Worm (Caenorhabditis elegans) whole organism, dauer: Measurements from ENCODE around the gene alh-10.

Source experiments
- unc-62 ChIP-seq: sonication (generic microtip); optimal IDR thresholded peaks from 2 replicates; lab custom pipeline; 2017; ENCODE audit warnings: missing biosample characterization, missing genetic modification reagents, missing genetic modification characterization

alh-10 gene

DNA sequence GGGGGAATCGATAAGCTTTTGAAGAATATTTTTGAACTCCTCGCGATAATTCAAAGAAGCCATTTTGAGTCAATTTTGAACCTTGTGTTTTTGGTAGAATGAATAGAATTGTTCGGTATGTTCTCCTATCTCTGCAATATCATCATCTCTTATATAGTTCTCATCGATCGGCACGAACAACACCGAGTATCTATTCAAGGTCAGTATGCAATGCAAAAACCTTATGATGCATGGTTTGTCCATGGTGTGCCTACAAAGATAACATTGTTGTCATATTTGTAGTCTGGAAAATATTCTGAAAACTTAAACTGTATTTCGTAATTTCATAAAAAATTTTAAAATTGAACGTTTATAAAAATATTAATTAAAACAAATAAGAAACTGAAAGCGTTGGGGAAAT lies at the start of gene alh-10:
TSS of gene alh-10 (minus strand) at position 127 of the 400 bp plus-strand sequence.
- TF ChIP-seq unc-62 (GFP tag; lab: Kevin White, UChicago), result no peak

DNA sequence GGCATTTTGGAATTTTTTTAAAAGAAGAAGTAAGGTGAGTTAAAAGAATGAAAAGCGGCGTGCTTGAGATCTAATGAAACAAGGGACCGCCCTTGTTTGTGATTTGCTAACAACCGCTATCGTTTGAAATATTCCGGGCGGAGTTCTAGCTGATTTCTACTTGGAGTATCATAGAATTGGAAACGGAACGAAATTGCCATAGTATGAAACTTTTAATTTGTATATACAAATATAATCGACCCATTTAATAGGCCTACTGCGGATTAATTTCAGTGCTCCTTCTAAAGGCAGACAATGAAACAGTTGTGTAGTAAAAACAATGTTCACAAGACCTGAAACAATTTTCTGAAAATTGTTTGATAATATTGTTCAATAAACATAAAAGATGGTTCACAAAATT lies 48.4 kb upstream of the alh-10 start, which contains the start of gene C55B6.7:
TSS of gene C55B6.7 (minus strand) at position 101 of the 400 bp plus-strand sequence.
- TF ChIP-seq unc-62 (GFP tag; lab: Kevin White, UChicago), result no peak

DNA sequence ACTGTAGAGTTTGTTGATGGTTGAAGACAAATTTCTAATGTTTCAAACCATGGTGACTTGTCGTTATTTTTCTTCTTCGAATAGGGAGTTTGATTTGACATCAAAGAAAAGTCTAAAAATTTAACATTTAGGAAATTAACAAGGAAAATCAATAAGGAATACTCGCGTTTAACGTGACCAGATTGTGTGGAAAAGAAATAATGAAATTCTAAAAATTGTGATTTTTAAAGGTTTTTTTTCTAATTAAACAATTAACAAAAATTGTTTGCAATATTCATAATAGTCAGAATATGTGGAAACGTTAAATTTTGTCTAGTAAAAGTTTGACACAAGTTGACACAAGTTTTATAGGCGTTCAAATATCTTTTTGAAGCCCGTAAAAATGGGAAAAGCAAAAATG lies 44.2 kb upstream of the alh-10 start, which contains the start of gene C55B6.4:
TSS of gene C55B6.4 (minus strand) at position 101 of the 400 bp plus-strand sequence.
- no peak for TF ChIP-seq unc-62 (GFP tag; lab: Kevin White, UChicago)

DNA sequence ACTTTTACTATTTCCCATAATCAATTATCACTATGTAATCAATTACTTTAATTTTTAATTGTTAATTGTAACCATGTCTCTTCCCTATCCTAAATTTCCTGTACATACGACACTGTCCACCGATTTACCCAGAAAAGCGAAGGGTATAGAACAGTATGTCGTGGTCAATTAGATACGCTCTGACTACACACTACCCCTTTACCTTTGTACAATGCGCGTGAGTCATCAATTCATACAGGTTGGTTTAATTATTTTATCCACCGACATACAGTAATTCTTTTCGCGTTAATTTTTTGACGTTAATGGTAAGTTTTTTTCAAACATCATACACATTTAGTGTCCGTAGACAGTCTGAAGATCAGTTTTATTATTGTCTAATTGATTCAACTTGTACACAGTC lies 38.2 kb upstream of the alh-10 start:
- no peak for TF ChIP-seq unc-62 (GFP tag; lab: Kevin White, UChicago)

DNA sequence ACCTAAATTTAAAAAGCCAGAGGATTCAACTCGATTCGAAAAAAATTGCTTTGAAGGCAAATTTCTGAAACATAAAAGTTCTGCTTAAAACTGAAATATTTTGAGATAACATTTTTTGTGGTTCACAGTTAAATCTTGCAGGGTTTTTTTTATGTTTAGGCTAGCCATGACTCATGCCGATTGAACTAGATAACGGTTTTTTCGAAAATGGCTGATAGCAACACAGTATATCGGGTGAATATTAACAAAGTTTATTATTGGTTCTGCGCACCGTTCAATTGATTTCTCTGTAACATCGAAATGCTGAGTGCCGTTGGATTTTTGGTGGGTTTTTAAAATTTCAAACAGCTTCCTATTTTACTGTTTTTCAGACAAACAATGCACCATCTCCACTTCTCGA lies 33.9 kb upstream of the alh-10 start, which contains the start of gene F43E12.1:
TSS of gene F43E12.1 (plus strand) at position 301 of the 400 bp plus-strand sequence.
- no peak for TF ChIP-seq unc-62 (GFP tag; lab: Kevin White, UChicago)

DNA sequence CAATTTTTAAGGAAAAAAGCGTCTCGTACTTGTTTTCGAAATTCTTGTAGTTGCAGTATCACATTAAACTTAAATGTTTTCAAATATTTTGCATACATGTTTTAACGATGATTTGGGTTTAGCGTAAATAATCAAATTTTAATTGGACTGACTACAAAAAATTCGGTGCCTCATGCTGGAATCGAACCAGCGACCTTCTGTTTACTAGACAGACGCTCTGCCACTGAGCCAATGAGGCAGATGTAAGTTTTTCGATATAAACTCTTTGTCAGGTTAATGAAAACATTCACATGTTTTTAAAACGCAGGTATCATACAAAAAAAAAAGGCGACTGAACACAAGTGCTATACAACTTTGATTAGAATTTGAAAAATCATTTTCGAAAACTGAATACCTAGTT lies 33.4 kb upstream of the alh-10 start:
- TF ChIP-seq unc-62 (GFP tag; lab: Kevin White, UChicago), result no peak

DNA sequence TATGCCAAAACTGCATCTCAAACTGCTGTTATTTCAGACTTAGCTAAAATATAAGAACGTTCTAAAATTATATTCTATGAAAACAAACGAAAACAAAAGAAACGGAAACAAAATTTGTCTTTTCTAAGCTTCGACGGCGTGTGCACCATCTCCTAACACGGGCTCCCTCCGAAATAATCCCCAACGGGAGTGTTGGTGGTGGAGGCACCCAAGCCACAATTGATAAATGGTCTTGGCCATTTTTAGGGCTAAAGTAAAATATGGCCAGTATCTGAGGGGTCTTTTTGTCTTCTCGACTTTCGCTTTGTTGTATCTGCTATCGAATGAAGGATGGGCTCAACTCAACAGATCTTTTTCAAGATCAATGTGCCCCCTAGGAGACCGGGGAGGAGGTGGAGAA lies 31.9 kb upstream of the alh-10 start:
- TF ChIP-seq unc-62 (GFP tag; lab: Kevin White, UChicago), result no peak

DNA sequence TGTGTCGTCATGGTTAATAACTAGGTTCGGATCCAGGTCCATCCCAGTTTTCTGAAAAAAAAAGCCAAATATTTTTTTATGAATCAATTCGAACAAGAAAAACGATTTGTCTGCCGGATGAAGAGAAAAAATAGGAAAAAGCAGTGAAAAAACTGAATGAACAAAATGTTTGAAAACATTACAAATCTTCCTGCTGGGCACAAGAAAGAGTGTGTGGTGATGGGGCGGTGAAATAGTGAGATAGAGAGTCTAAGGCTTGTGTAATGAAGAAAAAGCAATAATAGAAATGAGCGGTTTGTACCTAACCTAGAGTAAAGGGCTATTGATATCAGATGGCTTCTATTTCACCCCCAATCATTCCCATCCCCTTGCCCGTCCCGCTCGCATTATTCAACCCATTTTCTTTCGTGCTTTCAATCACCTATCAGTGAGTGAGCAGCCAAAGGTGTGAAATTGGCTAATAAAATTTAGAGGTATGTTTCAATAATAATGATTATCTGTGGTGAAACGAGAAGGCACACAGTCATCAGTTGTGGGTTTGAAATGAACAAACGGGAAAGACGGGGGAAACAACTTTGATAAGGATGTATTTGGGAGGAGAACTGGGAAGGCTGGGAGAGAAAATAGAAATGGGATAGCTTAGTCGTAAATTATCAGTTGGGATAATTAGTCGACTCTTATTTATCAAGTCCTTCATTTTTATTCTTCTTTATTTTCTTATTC lies 27.3 kb upstream of the alh-10 start, which contains the start of gene bar-1:
TSS of gene bar-1 (minus strand) at position 51 of the 723 bp plus-strand sequence.
- no peak for TF ChIP-seq unc-62 (GFP tag; lab: Kevin White, UChicago)

DNA sequence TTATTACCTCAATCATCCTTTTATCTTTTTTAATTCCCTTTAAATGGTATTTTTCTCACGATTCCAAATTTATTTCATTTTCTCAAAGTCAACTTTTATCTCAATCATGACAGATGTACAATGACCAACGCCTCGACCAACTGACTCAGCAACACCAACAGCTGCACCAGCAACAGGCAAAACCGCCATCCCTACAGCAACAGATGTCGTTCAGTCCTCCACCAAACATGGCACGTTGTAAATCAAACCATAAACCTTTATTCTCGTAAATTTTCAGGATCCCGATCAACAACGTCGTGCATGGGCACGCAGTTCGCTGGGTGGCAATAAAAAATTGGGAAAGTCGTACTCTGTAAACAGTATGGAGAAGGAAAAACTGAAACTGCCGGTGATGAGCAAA lies 19.3 kb upstream of the alh-10 start:
- no peak for TF ChIP-seq unc-62 (GFP tag; lab: Kevin White, UChicago)

DNA sequence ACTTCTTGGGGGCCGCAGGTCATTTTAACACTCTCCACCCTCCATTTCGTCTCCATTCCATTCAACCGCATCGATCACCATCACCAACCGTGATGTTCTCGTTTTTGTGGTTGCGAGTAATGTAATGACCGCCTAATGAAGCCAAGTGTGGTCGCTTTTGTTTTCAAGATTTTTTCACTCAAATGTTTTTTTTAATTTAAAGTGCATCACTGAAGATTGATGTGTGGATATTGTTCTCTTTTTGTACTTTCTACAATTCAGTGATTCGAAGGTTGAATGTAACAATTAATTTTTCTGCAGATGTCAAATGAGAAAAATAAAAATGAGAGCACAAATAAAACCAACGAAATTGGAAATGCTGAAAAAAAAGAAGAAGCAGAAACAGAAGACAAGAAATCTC lies 15.3 kb upstream of the alh-10 start, which contains the start of gene pgp-10:
TSS of gene pgp-10 (plus strand) at position 301 of the 400 bp plus-strand sequence.
- no peak for TF ChIP-seq unc-62 (GFP tag; lab: Kevin White, UChicago)

DNA sequence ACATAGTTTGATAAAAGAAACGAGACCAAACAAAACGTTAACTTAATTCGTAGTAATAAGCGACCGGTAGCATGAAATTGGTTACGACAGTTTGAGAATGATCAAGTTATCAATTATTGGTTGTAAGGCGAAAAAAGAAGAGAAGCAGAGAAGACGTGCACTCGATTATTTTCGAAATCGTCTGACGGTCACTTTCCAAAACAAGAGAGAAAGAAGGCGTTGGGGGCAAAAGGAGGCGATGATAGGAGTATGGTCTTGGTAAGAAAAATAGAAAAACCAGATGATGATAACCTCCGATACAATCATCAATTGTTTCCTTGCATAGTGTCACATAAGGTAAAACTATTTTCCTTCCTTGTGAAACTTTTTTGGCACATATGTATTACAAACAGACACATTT lies 14.0 kb upstream of the alh-10 start:
- TF ChIP-seq unc-62 (GFP tag; lab: Kevin White, UChicago), result no peak

DNA sequence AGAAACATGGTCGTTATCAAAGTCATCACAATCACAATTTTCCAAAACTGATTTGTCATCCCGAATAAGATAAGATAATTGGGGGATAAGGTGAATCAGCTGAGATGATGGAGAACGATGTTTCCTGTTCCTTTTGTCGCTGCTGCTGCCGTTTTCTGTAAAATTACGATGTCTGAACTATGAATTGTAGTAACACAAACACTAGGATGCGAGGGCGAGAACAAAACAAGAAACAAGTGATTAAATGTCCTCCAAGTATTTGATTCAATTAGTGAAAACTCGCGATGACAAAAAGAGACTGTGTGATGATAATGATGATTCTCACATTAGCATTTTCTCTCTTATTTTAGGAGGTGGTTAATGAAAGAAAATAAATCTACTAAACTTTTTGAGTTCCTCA lies 12.4 kb upstream of the alh-10 start, which contains the start of gene C54D1.7:
TSS of gene C54D1.7 (minus strand) at position 157 of the 400 bp plus-strand sequence.
- no peak for TF ChIP-seq unc-62 (GFP tag; lab: Kevin White, UChicago)

DNA sequence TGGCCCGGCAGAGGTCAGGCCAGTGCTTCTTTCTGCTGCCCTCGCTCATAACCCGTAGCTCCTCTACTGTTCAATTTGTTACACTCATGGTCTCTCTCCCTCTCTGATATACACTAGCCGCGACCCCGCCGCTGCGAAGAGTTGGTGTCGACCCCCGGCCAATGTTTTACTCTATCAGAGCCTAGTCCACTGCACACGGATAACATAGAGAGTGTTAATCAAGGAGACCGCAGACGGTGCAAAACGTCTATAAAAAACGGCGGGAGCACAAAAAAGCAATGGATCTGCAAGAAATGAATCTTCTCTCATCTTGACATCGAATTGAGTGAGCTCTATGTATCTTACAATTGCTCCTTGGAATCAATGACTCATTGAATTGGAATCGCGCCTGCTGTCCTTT lies 10.0 kb upstream of the alh-10 start:
- no peak for TF ChIP-seq unc-62 (GFP tag; lab: Kevin White, UChicago)

DNA sequence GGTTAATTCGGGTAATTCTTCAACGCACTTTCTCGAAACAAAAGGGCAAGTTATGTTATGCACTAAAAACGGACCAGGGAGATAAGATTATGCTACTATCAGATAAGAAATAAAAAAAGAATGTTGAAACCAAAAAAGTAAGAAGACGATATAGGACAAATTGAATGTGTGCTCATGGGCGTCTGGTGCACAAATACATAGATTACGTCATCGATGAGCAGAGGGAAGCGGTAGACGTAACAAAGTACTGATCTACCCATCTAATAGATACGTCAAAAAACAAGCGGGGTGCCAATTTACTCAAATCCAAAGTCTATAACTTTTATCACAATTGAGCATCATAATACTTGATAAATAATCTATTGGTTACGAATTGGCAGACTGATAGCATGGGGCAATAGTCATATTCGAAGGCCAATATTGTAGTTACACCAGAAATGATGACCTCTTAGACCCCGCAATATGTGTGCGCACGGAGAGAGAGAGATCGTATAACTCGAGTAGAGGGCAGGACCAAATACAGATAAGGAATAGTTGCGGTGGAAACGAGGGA lies 8.6 kb upstream of the alh-10 start:
- no peak for TF ChIP-seq unc-62 (GFP tag; lab: Kevin White, UChicago)

DNA sequence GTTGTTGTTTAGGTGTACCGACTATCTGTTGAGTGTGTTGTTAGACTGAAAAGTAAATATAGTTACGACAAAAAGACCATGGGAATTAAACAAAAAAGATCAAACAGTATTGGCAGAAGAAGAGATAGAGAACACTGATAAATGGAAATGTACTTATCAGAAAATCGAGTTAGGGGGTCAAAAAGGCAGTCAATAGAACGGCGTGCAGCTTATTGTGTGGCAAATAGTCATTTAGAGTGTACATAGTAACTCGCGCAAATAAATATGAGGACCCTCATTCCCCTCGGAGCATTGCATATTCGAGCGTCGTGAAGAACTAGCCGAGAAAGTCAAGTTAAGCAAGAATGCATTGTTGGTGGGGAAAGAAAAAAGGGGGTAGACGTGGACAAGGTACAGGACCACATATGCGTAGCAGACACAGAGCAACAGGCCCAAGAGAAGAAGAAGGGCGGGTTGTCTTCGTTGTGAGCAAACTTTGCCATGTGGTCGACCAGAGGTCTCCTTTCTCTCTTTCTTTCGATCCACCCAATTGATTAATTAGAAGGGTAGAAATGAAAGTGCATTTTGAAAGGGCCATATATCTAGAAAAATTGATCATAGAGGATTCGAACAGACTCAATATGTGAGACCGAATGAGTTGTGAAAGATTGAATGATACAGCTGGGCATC lies 7.9 kb upstream of the alh-10 start, which contains the start of gene lam-2:
TSS of gene lam-2 (minus strand) at position 51 of the 669 bp plus-strand sequence.
- no peak for TF ChIP-seq unc-62 (GFP tag; lab: Kevin White, UChicago)

DNA sequence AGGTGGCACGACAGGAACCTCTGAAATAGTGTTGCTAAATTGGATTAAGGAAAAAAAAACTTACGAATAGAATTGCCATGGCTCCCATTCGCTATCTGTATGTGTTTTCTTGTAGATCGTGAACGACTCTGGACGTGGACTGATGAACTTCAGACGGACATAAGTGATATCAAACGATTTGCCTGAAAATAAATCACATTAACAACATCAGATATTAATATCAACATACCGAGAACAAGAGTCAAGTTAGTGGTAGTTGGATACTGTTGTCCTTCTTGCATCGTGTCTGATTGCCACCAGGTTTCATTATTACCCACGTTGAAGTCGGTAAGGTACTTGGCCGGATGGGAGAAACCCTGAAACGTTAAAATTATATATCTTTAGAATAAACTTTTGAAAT lies 6.2 kb upstream of the alh-10 start:
- TF ChIP-seq unc-62 (GFP tag; lab: Kevin White, UChicago), result no peak
